Fruit fly (Drosophila melanogaster) whole organism, prepupa: ENCODE results near the gene CG9555.

Experiments
- Blimp-1 ChIP-seq: fragments of 200-800 bp; sonication (Bioruptor generic); optimal IDR thresholded peaks from 3 replicates; lab custom pipeline; 2017; ENCODE audit warnings: missing biosample characterization, missing genetic modification characterization, mild to moderate bottlenecking, moderate library complexity, missing genetic modification reagents
- CG10631 ChIP-seq: fragments of 200-800 bp; sonication (Bioruptor generic); optimal IDR thresholded peaks from 2 replicates; lab custom pipeline; 2016; ENCODE audit warnings: missing biosample characterization, missing genetic modification characterization
- CG10669 ChIP-seq: fragments of 200-800 bp; sonication (Bioruptor generic); optimal IDR thresholded peaks from 3 replicates; lab custom pipeline; 2018; ENCODE audit warnings: missing biosample characterization, mild to moderate bottlenecking, missing genetic modification characterization, moderate library complexity
- CG11762 ChIP-seq: fragments of 200-800 bp; sonication (Bioruptor generic); optimal IDR thresholded peaks from 3 replicates; lab custom pipeline; 2016; ENCODE audit warnings: missing biosample characterization, missing genetic modification characterization; ENCODE audit not compliant: insufficient read depth
- CG11902 ChIP-seq: fragments of 200-800 bp; sonication (Bioruptor generic); optimal IDR thresholded peaks from 3 replicates; lab custom pipeline; 2016; ENCODE audit warnings: missing biosample characterization, missing genetic modification characterization
- CG16779 ChIP-seq: fragments of 200-800 bp; sonication (Bioruptor generic); optimal IDR thresholded peaks from 3 replicates; lab custom pipeline; 2017; ENCODE audit warnings: missing biosample characterization, mild to moderate bottlenecking, missing genetic modification characterization
- CG31627 ChIP-seq: fragments of 200-800 bp; sonication (Bioruptor generic); optimal IDR thresholded peaks from 3 replicates; lab custom pipeline; 2016; ENCODE audit warnings: missing biosample characterization, missing genetic modification characterization
- CG32006 ChIP-seq: fragments of 200-800 bp; sonication (Bioruptor generic); optimal IDR thresholded peaks from 3 replicates; lab custom pipeline; 2017; ENCODE audit warnings: missing biosample characterization, mild to moderate bottlenecking, missing genetic modification characterization
- CG34406 ChIP-seq: fragments of 200-800 bp; sonication (Bioruptor generic); optimal IDR thresholded peaks from 3 replicates; lab custom pipeline; 2016; ENCODE audit warnings: missing biosample characterization, missing genetic modification characterization
- CG3919 ChIP-seq: fragments of 200-800 bp; sonication (Bioruptor generic); optimal IDR thresholded peaks from 3 replicates; lab custom pipeline; 2016; ENCODE audit warnings: missing biosample characterization, missing genetic modification characterization
- CG4318 ChIP-seq: fragments of 200-800 bp; sonication (Bioruptor generic); optimal IDR thresholded peaks from 3 replicates; lab custom pipeline; 2017; ENCODE audit warnings: missing biosample characterization, mild to moderate bottlenecking, missing genetic modification characterization
- CG6163 ChIP-seq: fragments of 200-800 bp; sonication (Bioruptor generic); IDR thresholded peaks from 3 replicates; pipeline ENCODE4 v1.3.6; 2022; ENCODE audit warnings: missing biosample characterization, missing genetic modification characterization
- CG6792 ChIP-seq: fragments of 200-800 bp; sonication (Bioruptor generic); optimal IDR thresholded peaks from 3 replicates; lab custom pipeline; 2016; ENCODE audit warnings: missing biosample characterization, missing genetic modification characterization
- CG6854 ChIP-seq: fragments of 200-800 bp; sonication (Bioruptor generic); optimal IDR thresholded peaks from 2 replicates; lab custom pipeline; 2017; ENCODE audit warnings: missing biosample characterization, mild to moderate bottlenecking, missing genetic modification characterization
- CG7368 ChIP-seq: fragments of 200-800 bp; sonication (Bioruptor generic); optimal IDR thresholded peaks from 3 replicates; lab custom pipeline; 2016; ENCODE audit warnings: missing biosample characterization, missing genetic modification characterization
- CG8119 ChIP-seq: fragments of 200-800 bp; sonication (Bioruptor generic); IDR thresholded peaks from 3 replicates; pipeline ENCODE4 v1.3.6; 2022; ENCODE audit warnings: missing biosample characterization, missing genetic modification characterization
- CG8632 ChIP-seq: fragments of 200-800 bp; sonication (Bioruptor generic); optimal IDR thresholded peaks from 3 replicates; lab custom pipeline; 2016; ENCODE audit warnings: missing biosample characterization, missing genetic modification characterization
- CG9139 ChIP-seq: fragments of 200-800 bp; sonication (Bioruptor generic); optimal IDR thresholded peaks from 3 replicates; lab custom pipeline; 2017; ENCODE audit warnings: missing biosample characterization, mild to moderate bottlenecking, missing genetic modification characterization
- Eip75B ChIP-seq: fragments of 200-800 bp; sonication (Bioruptor generic); optimal IDR thresholded peaks from 3 replicates; lab custom pipeline; 2016; ENCODE audit warnings: missing biosample characterization, missing genetic modification characterization
- Eip78C ChIP-seq: fragments of 200-800 bp; sonication (Bioruptor generic); peaks from one replicate; lab custom pipeline; 2016; ENCODE audit warnings: missing biosample characterization, missing genetic modification characterization
- Ets96B ChIP-seq: fragments of 200-800 bp; optimal IDR thresholded peaks from 2 replicates; lab custom pipeline; 2019; ENCODE audit warnings: missing biosample characterization, mild to moderate bottlenecking, missing genetic modification characterization, moderate library complexity
- Gug ChIP-seq: fragments of 200-800 bp; sonication (Bioruptor generic); IDR thresholded peaks from 2 replicates; pipeline ENCODE4 v1.3.6; 2022; ENCODE audit warnings: missing biosample characterization, missing genetic modification characterization
- Hr38 ChIP-seq: sonication (Bioruptor generic); optimal IDR thresholded peaks from 2 replicates; lab custom pipeline; 2016; ENCODE audit warnings: missing biosample characterization, missing genetic modification characterization
- Hr4 ChIP-seq: fragments of 200-800 bp; sonication (Bioruptor generic); optimal IDR thresholded peaks from 3 replicates; lab custom pipeline; 2016; ENCODE audit warnings: missing biosample characterization, missing genetic modification characterization
- Met ChIP-seq: fragments of 200-800 bp; sonication (Bioruptor generic); optimal IDR thresholded peaks from 3 replicates; lab custom pipeline; 2016; ENCODE audit warnings: missing biosample characterization, missing genetic modification characterization
- OdsH ChIP-seq: fragments of 200-800 bp; sonication (Bioruptor generic); optimal IDR thresholded peaks from 3 replicates; lab custom pipeline; 2016; ENCODE audit warnings: missing biosample characterization, missing genetic modification characterization
- Sox102F ChIP-seq: fragments of 200-800 bp; sonication (Bioruptor generic); optimal IDR thresholded peaks from 2 replicates; lab custom pipeline; 2016; ENCODE audit warnings: missing biosample characterization, mild to moderate bottlenecking, missing genetic modification characterization
- Sox15 ChIP-seq: fragments of 200-800 bp; sonication (Bioruptor generic); optimal IDR thresholded peaks from 3 replicates; lab custom pipeline; 2016; ENCODE audit warnings: missing biosample characterization, missing genetic modification characterization
- achi ChIP-seq: fragments of 200-800 bp; sonication (Bioruptor generic); optimal IDR thresholded peaks from 3 replicates; lab custom pipeline; 2016; ENCODE audit warnings: missing biosample characterization, missing genetic modification characterization
- acj6 ChIP-seq: fragments of 200-800 bp; sonication (Bioruptor generic); optimal IDR thresholded peaks from 3 replicates; lab custom pipeline; 2016; ENCODE audit warnings: missing biosample characterization, missing genetic modification characterization
- cyc ChIP-seq: fragments of 200-800 bp; sonication (Bioruptor generic); optimal IDR thresholded peaks from 3 replicates; lab custom pipeline; 2016; ENCODE audit warnings: missing biosample characterization, missing genetic modification characterization
- dac ChIP-seq: fragments of 200-800 bp; sonication (Bioruptor generic); optimal IDR thresholded peaks from 2 replicates; lab custom pipeline; 2017; ENCODE audit warnings: missing biosample characterization, mild to moderate bottlenecking, missing genetic modification characterization
- esn ChIP-seq: fragments of 200-800 bp; sonication (Bioruptor generic); optimal IDR thresholded peaks from 2 replicates; lab custom pipeline; 2016; ENCODE audit warnings: missing biosample characterization, mild to moderate bottlenecking, missing genetic modification characterization, moderate library complexity
- fd59A ChIP-seq: fragments of 200-800 bp; sonication (Bioruptor generic); optimal IDR thresholded peaks from 2 replicates; lab custom pipeline; 2017; ENCODE audit warnings: missing biosample characterization, mild to moderate bottlenecking, missing genetic modification characterization, missing genetic modification reagents
- lz ChIP-seq: fragments of 200-800 bp; sonication (Bioruptor generic); optimal IDR thresholded peaks from 3 replicates; lab custom pipeline; 2016; ENCODE audit warnings: missing biosample characterization, missing genetic modification characterization
- net ChIP-seq: fragments of 200-800 bp; sonication (Bioruptor generic); optimal IDR thresholded peaks from 3 replicates; lab custom pipeline; 2016; ENCODE audit warnings: missing biosample characterization, missing genetic modification characterization
- pdm3 ChIP-seq: fragments of 200-800 bp; sonication (Bioruptor generic); optimal IDR thresholded peaks from 3 replicates; lab custom pipeline; 2016; ENCODE audit warnings: missing biosample characterization, missing genetic modification characterization
- salr ChIP-seq, 2 experiments: fragments of 200-800 bp; sonication (Bioruptor generic); optimal IDR thresholded peaks; 3 replicates each; lab custom pipeline; 2016 to 2018; ENCODE audit warnings: missing biosample characterization in 2 of 2, missing genetic modification characterization in 2 of 2, mild to moderate bottlenecking in 1 of 2
- svp ChIP-seq: fragments of 200-800 bp; sonication (Bioruptor generic); peaks from one replicate; lab custom pipeline; 2016; ENCODE audit warnings: missing biosample characterization, missing genetic modification characterization
- topi ChIP-seq: fragments of 200-800 bp; sonication (Bioruptor generic); optimal IDR thresholded peaks from 3 replicates; lab custom pipeline; 2016; ENCODE audit warnings: missing biosample characterization, missing genetic modification characterization
- vri ChIP-seq: fragments of 200-800 bp; sonication (Bioruptor generic); optimal IDR thresholded peaks from 3 replicates; lab custom pipeline; 2016; ENCODE audit warnings: missing biosample characterization, mild to moderate bottlenecking, missing genetic modification characterization

Gene CG9555

DNA sequence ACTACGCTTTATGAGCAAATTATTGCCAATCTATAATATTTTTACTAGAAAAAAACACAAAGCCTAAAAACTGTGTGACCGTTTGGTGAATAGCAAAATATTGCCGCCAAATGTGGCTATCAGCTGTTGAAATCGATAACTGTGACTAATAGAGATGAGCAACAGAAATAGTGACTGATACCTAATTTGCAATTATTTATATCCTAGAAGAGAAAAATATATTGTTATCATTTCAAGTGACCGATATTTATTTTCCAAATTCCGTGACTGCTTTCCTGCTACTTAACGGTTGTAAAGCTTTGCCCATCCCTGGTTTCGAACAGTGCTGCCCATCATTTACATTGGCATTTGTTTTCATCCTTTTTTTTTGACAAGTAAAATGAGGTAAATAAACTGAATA lies 5.8 kb downstream of the CG9555 start, which contains the start of the genes alien and CG18661 (continued):
- peak; percentile 85 for TF ChIP-seq CG10631 (GFP tag; lab: Kevin White, UChicago)
- peak; percentile 89 for TF ChIP-seq Eip75B (GFP tag; lab: Kevin White, UChicago)
- peak; percentile 5 for TF ChIP-seq Hr38 (GFP tag; lab: Kevin White, UChicago)
- TF ChIP-seq CG10669 (GFP tag; lab: Kevin White, UChicago) = peak; percentile 65
- peak; percentile 70 for TF ChIP-seq achi (GFP tag; lab: Kevin White, UChicago)
- no peak for TF ChIP-seq pdm3
- TF ChIP-seq CG8119 (GFP tag; lab: Robert Waterston, UW) = peak; percentile 53; the same call in 1 of the 3 replicates
- peak; percentile 93 for TF ChIP-seq lz (GFP tag; lab: Kevin White, UChicago)
- peak; percentile 78 for TF ChIP-seq CG32006 (GFP tag; lab: Kevin White, UChicago)
- peak; percentile 72 for TF ChIP-seq Sox102F (GFP tag; lab: Kevin White, UChicago)
- peak; percentile 64 for TF ChIP-seq CG7368 (GFP tag; lab: Kevin White, UChicago)
- peak in 1 of 2 experiments; percentile 56 for TF ChIP-seq salr (GFP tag; optimal IDR thresholded peaks at IDR 0.05; lab: Kevin White, UChicago)
- TF ChIP-seq svp (GFP tag; lab: Kevin White, UChicago) = peak; percentile 91
- TF ChIP-seq net (GFP tag; lab: Kevin White, UChicago) = peak; percentile 88
- TF ChIP-seq CG11762 (GFP tag; lab: Kevin White, UChicago) = no peak
- TF ChIP-seq CG6792 = peak; percentile 69
- TF ChIP-seq cyc (GFP tag; lab: Kevin White, UChicago) = peak; percentile 78
- TF ChIP-seq CG3919 (GFP tag; lab: Kevin White, UChicago) = no peak
- peak; percentile 93 for TF ChIP-seq CG11902 (GFP tag; lab: Kevin White, UChicago)
- TF ChIP-seq acj6 = peak; percentile 62
- peak; percentile 31 for TF ChIP-seq fd59A
- TF ChIP-seq vri (GFP tag; lab: Kevin White, UChicago) = no peak
- TF ChIP-seq Met (GFP tag; lab: Kevin White, UChicago) = peak; percentile 90
- TF ChIP-seq Eip78C (GFP tag; lab: Kevin White, UChicago) = peak; percentile 69
- TF ChIP-seq CG16779 (tag; lab: Kevin White, UChicago) = peak; percentile 62
- TF ChIP-seq Hr4 (GFP tag; lab: Kevin White, UChicago) = peak; percentile 96
- no peak for TF ChIP-seq CG9139 (GFP tag; lab: Kevin White, UChicago)
- TF ChIP-seq CG8632 (GFP tag; lab: Kevin White, UChicago) = peak; percentile 6
- TF ChIP-seq Gug = peak; percentile 87
- peak; percentile 78 for TF ChIP-seq CG6854 (GFP tag; lab: Kevin White, UChicago)
- TF ChIP-seq CG31627 (GFP tag; lab: Kevin White, UChicago) = peak; percentile 88
- peak; percentile 57 for TF ChIP-seq CG34406
- peak; percentile 91 for TF ChIP-seq Ets96B (tag; lab: Kevin White, UChicago)
- TF ChIP-seq Blimp-1 (GFP tag; lab: Kevin White, UChicago) = no peak
- TF ChIP-seq dac (GFP tag; lab: Kevin White, UChicago) = peak; percentile 91
- peak; percentile 52 for TF ChIP-seq CG4318 (GFP tag; lab: Kevin White, UChicago)
- TF ChIP-seq esn = peak; percentile 68
- TF ChIP-seq OdsH = peak; percentile 78
- peak; percentile 62 for TF ChIP-seq topi (GFP tag; lab: Kevin White, UChicago)
- peak; percentile 97 for TF ChIP-seq CG6163 (GFP tag; lab: Robert Waterston, UW)
- peak; percentile 92 for TF ChIP-seq Sox15 (GFP tag; lab: Kevin White, UChicago)

DNA sequence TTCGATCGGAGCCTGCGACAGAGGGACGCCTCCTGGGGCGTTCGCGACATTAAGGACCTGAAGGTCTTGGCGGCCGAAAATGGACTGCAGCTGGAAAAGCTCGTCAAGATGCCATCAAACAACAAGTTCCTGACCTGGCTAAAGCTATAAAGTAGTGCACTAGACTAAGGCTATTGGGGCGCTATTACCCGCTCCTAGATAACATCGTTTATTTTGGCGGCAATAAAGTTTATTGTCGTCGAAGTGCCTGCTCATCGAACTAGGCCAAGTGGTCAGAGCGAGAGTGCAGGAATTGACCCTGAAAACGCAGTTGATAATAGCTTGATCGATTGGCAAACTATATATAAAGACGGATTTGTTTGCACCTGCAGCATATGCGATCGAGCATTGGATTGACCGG lies 6.7 kb downstream of the CG9555 start, which contains the start of gene Try29F:
Gene Try29F (plus strand): TSS at position 301 of the 400 bp plus-strand sequence.
- TF ChIP-seq net (GFP tag; lab: Kevin White, UChicago) (no peak), CG10631 (GFP tag; lab: Kevin White, UChicago) (no peak), fd59A (no peak)
